Worm (Caenorhabditis elegans) whole organism, late embryonic: ENCODE results near the gene dpy-11.

Source experiments
- F13H6.1 ChIP-seq: sonication (generic microtip); optimal IDR thresholded peaks from 2 replicates; lab custom pipeline; 2016; ENCODE audit warnings: missing genetic modification characterization, missing compliant biosample characterization
- K02D7.2 ChIP-seq: sonication (generic microtip); optimal IDR thresholded peaks from 2 replicates; lab custom pipeline; 2017; ENCODE audit warnings: mild to moderate bottlenecking, missing genetic modification characterization, missing compliant biosample characterization
- K09A11.1 ChIP-seq: sonication (generic microtip); optimal IDR thresholded peaks from 2 replicates; lab custom pipeline; 2017; ENCODE audit warnings: antibody characterized with exemption, mild to moderate bottlenecking, missing genetic modification characterization, missing compliant biosample characterization; ENCODE audit not compliant: insufficient read depth
- T23F11.4 ChIP-seq: fragments of 200-800 bp; sonication (Bioruptor generic); optimal IDR thresholded peaks from 2 replicates; lab custom pipeline; 2018; ENCODE audit warnings: mild to moderate bottlenecking, missing genetic modification characterization, missing compliant biosample characterization
- ahr-1 ChIP-seq: sonication (generic microtip); optimal IDR thresholded peaks from 2 replicates; lab custom pipeline; 2016; ENCODE audit warnings: missing genetic modification characterization, missing compliant biosample characterization
- ama-1 ChIP-seq: fragments of 150-350 bp; optimal IDR thresholded peaks from 2 replicates; lab custom pipeline; 2014
- ceh-18 ChIP-seq: sonication (generic microtip); optimal IDR thresholded peaks from 2 replicates; lab custom pipeline; 2016; ENCODE audit warnings: missing genetic modification characterization, missing compliant biosample characterization
- ceh-19 ChIP-seq: fragments of 200-800 bp; sonication (Bioruptor generic); optimal IDR thresholded peaks from 2 replicates; lab custom pipeline; 2018; ENCODE audit warnings: mild to moderate bottlenecking, missing genetic modification characterization, missing compliant biosample characterization
- ceh-2 ChIP-seq: sonication (generic microtip); optimal IDR thresholded peaks from 2 replicates; lab custom pipeline; 2016; ENCODE audit warnings: missing genotype, missing genetic modification characterization, missing compliant biosample characterization
- ceh-22 ChIP-seq: sonication (generic microtip); optimal IDR thresholded peaks from 2 replicates; lab custom pipeline; 2017; ENCODE audit warnings: missing biosample characterization, missing genetic modification characterization
- ceh-24 ChIP-seq: sonication (generic microtip); optimal IDR thresholded peaks from 2 replicates; lab custom pipeline; 2016; ENCODE audit warnings: mild to moderate bottlenecking, missing genetic modification characterization, missing compliant biosample characterization
- ceh-30 ChIP-seq: fragments of 150-350 bp; optimal IDR thresholded peaks from 2 replicates; lab custom pipeline; 2014; ENCODE audit warnings: missing biosample characterization, missing genetic modification characterization
- ceh-31 ChIP-seq: sonication (generic microtip); optimal IDR thresholded peaks from 2 replicates; lab custom pipeline; 2016; ENCODE audit warnings: missing genetic modification characterization, missing compliant biosample characterization
- ceh-34 ChIP-seq: sonication (generic microtip); optimal IDR thresholded peaks from 2 replicates; lab custom pipeline; 2016; ENCODE audit warnings: mild to moderate bottlenecking, missing genetic modification characterization, missing compliant biosample characterization
- ceh-48 ChIP-seq: sonication (generic microtip); optimal IDR thresholded peaks from 2 replicates; lab custom pipeline; 2016; ENCODE audit warnings: missing genetic modification characterization, inconsistent platforms, missing compliant biosample characterization
- che-1 ChIP-seq: sonication (generic microtip); optimal IDR thresholded peaks from 2 replicates; lab custom pipeline; 2016; ENCODE audit warnings: mild to moderate bottlenecking, missing genetic modification characterization, missing compliant biosample characterization
- elt-2 ChIP-seq: sonication (generic microtip); optimal IDR thresholded peaks from 2 replicates; lab custom pipeline; 2016; ENCODE audit warnings: missing genetic modification reagents, missing genetic modification characterization, missing compliant biosample characterization
- fax-1 ChIP-seq: sonication (generic microtip); optimal IDR thresholded peaks from 2 replicates; lab custom pipeline; 2016; ENCODE audit warnings: missing genotype, missing genetic modification characterization, missing compliant biosample characterization
- hlh-15 ChIP-seq: sonication (generic microtip); optimal IDR thresholded peaks from 2 replicates; lab custom pipeline; 2016; ENCODE audit warnings: missing genetic modification characterization, missing compliant biosample characterization
- hlh-8 ChIP-seq: sonication (generic microtip); optimal IDR thresholded peaks from 2 replicates; lab custom pipeline; 2016; ENCODE audit warnings: missing genotype, missing genetic modification characterization, missing compliant biosample characterization
- lim-6 ChIP-seq: sonication (generic microtip); optimal IDR thresholded peaks from 2 replicates; lab custom pipeline; 2016; ENCODE audit warnings: missing genetic modification characterization, missing compliant biosample characterization
- lin-11 ChIP-seq: fragments of 200-800 bp; sonication (Bioruptor generic); optimal IDR thresholded peaks from 2 replicates; lab custom pipeline; 2018; ENCODE audit warnings: mild to moderate bottlenecking, missing genetic modification characterization, missing compliant biosample characterization
- madf-2 ChIP-seq: sonication (generic microtip); optimal IDR thresholded peaks from 2 replicates; lab custom pipeline; 2017; ENCODE audit warnings: missing genetic modification characterization, missing compliant biosample characterization
- npax-4 ChIP-seq: sonication (generic microtip); optimal IDR thresholded peaks from 2 replicates; lab custom pipeline; 2016; ENCODE audit warnings: missing genetic modification characterization, missing compliant biosample characterization
- odd-2 ChIP-seq: sonication (generic microtip); optimal IDR thresholded peaks from 2 replicates; lab custom pipeline; 2017; ENCODE audit warnings: antibody characterized with exemption, mild to moderate bottlenecking, missing genetic modification characterization, missing compliant biosample characterization
- pat-9 ChIP-seq: fragments of 200-800 bp; sonication (Bioruptor generic); optimal IDR thresholded peaks from 2 replicates; lab custom pipeline; 2018; ENCODE audit warnings: mild to moderate bottlenecking, missing genetic modification characterization, moderate library complexity, missing compliant biosample characterization
- pha-4 ChIP-seq: fragments of 150-350 bp; optimal IDR thresholded peaks from 2 replicates; lab custom pipeline; 2018; ENCODE audit warnings: missing biosample characterization, missing genetic modification reagents, missing genetic modification characterization
- pqm-1 ChIP-seq: sonication (generic microtip); optimal IDR thresholded peaks from 2 replicates; lab custom pipeline; 2016; ENCODE audit warnings: missing genetic modification characterization, missing compliant biosample characterization
- sox-2 ChIP-seq: fragments of 200-800 bp; sonication (Bioruptor generic); IDR thresholded peaks from 2 replicates; pipeline ENCODE4 v1.3.6; 2022; ENCODE audit warnings: missing genetic modification reagents, missing genetic modification characterization, missing compliant biosample characterization
- sox-4 ChIP-seq: sonication (generic microtip); optimal IDR thresholded peaks from 2 replicates; lab custom pipeline; 2017; ENCODE audit warnings: mild to moderate bottlenecking, missing genetic modification characterization, inconsistent platforms, missing compliant biosample characterization
- ttx-3 ChIP-seq: sonication (generic microtip); optimal IDR thresholded peaks from 2 replicates; lab custom pipeline; 2016; ENCODE audit warnings: missing genetic modification reagents, missing genetic modification characterization, missing compliant biosample characterization
- unc-42 ChIP-seq: sonication (generic microtip); optimal IDR thresholded peaks from 2 replicates; lab custom pipeline; 2016; ENCODE audit warnings: missing genotype, missing genetic modification characterization, missing compliant biosample characterization
- unc-55 ChIP-seq: sonication (generic microtip); optimal IDR thresholded peaks from 2 replicates; lab custom pipeline; 2017; ENCODE audit warnings: missing biosample characterization, missing genetic modification reagents, missing genetic modification characterization
- ztf-16 ChIP-seq: sonication (generic microtip); optimal IDR thresholded peaks from 2 replicates; lab custom pipeline; 2017; ENCODE audit warnings: missing genetic modification characterization, missing compliant biosample characterization

Gene dpy-11

DNA sequence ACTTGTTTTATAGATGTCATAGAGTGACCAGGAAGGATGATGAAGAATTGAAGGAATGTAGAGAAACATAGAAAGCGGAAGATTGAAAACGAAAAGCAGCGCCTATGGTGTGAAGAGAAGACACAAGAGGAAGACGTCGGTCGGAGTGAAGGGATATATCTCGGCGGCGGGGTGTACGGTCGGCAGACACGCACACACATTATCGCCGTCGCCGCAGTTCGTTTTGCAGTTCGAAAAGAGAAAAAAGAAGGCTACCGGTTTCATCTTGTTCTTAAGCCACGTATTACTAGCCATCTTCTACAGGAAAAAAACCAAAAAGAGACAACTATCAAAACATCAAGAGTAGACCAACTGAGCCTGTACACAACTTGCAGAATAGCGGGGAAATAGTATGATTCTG lies 1.7 kb downstream of the dpy-11 start:
- TF ChIP-seq ceh-34 (tag; lab: Kevin White, UChicago) (no peak), sox-4 (tag; lab: Kevin White, UChicago) (no peak), ttx-3 (no peak), ahr-1 (tag; lab: Kevin White, UChicago) (no peak), fax-1 (tag; lab: Kevin White, UChicago) (no peak), K09A11.1 (tag; lab: Kevin White, UChicago) (no peak), unc-55 (no peak), ceh-19 (no peak), pat-9 (no peak), lim-6 (tag; lab: Kevin White, UChicago) (no peak), hlh-8 (no peak)

DNA sequence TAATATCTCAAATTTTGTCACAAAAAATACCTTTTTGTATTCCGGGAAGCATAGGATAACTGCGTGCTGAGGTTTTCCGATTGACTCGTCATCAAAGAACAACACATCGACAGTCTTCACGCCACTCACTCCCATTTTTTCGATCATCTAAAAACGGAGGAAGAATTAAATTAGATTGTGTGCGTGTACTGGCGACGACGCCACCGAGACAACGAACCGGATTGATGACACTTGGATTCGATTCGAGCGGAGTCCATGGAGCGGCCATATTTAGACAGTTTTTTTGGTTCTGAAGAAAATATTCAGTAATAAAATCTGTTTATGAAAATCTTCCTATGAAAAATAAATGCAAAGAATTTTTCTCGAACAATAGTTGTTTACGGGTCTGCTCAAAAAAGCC lies 3.9 kb downstream of the dpy-11 start, which contains the start of gene ubh-1:
Gene ubh-1, minus strand, starts transcription at position 289 of the 400 bp plus-strand sequence.
- TF ChIP-seq T23F11.4 (GFP tag; lab: Kevin White, UChicago) (no peak), ceh-24 (tag; lab: Kevin White, UChicago) (no peak), ama-1 (lab: Kevin White, UChicago) (no peak), hlh-8 (no peak), pqm-1 (no peak), pat-9 (no peak), odd-2 (no peak), ceh-31 (tag; lab: Kevin White, UChicago) (no peak), ceh-18 (tag; lab: Kevin White, UChicago) (no peak), pha-4 (no peak), ceh-2 (tag; lab: Kevin White, UChicago) (no peak), ceh-22 (no peak)
- TF ChIP-seq, all 69 proteins: peak for 0

DNA sequence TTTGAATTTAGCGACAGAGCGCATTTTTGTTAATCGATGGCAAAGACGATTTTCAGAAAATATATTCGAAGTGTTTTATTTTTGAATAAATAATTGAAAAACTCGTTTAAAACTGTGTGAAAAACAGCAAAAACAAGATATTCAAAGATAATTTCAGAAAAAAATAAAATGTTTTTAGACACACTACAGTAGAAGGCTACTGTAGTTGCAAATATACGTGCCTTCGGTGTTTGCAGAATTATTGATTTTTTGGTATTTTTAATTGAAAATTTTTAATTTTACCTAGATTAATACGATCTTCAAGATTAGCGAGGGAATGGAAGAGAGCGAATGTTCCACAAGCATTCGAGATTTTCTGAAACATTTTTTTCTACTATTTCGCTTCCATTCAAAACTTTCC lies 4.4 kb downstream of the dpy-11 start:
- TF ChIP-seq madf-2 (no peak), lin-11 (tag; lab: Kevin White, UChicago) (no peak), unc-42 (tag; lab: Kevin White, UChicago) (no peak), elt-2 (tag; lab: Kevin White, UChicago) (no peak)

ce11 chrV:6509717-6510116 lies 5.3 kb downstream of the dpy-11 start, which contains the start of gene ubh-2:
Gene ubh-2 (minus strand): TSS chrV:6509817.
- TF ChIP-seq ztf-16 (tag; lab: Kevin White, UChicago) (no peak), hlh-15 (tag; lab: Kevin White, UChicago) (no peak), ceh-22 (no peak), ceh-31 (tag; lab: Kevin White, UChicago) (no peak), K02D7.2 (tag; lab: Kevin White, UChicago) (no peak), K09A11.1 (tag; lab: Kevin White, UChicago) (no peak), npax-4 (tag; lab: Kevin White, UChicago) (no peak), ceh-48 (tag; lab: Kevin White, UChicago) (no peak), madf-2 (no peak)

ce11 chrV:6508703-6509102 lies 6.3 kb downstream of the dpy-11 start, which contains the start of gene ubh-3:
Gene ubh-3 (minus strand): TSS chrV:6508803.
- no peak for TF ChIP-seq che-1 (tag; lab: Kevin White, UChicago)
- TF ChIP-seq ceh-30 (tag; lab: Kevin White, UChicago) = no peak
- no peak for TF ChIP-seq F13H6.1 (tag; lab: Kevin White, UChicago)
- TF ChIP-seq sox-2 (GFP tag; lab: Robert Waterston, UW) = no peak
- TF ChIP-seq, all 69 proteins: peak for 0
